Fruit fly (Drosophila melanogaster) whole organism, embryonic: ENCODE measurements around the gene GNBP2.

Source experiments
- Antp ChIP-seq: fragments of 200-800 bp; sonication (Bioruptor generic); optimal IDR thresholded peaks from 3 replicates; lab custom pipeline; 2016; ENCODE audit warnings: missing biosample characterization, missing genetic modification characterization
- Bteb2 ChIP-seq: fragments of 200-800 bp; sonication (Bioruptor generic); optimal IDR thresholded peaks from 2 replicates; lab custom pipeline; 2016; ENCODE audit warnings: missing biosample characterization, missing genetic modification characterization
- CG10321 ChIP-seq: fragments of 200-800 bp; sonication (Bioruptor generic); IDR thresholded peaks from 2 replicates; pipeline ENCODE4 v1.3.6; 2022; ENCODE audit warnings: missing biosample characterization, missing genetic modification characterization
- CG10565 ChIP-seq: fragments of 200-800 bp; sonication (Bioruptor generic); optimal IDR thresholded peaks from 3 replicates; lab custom pipeline; 2016; ENCODE audit warnings: missing biosample characterization, mild to moderate bottlenecking, missing genetic modification characterization
- CG12071 ChIP-seq: fragments of 200-800 bp; sonication (Bioruptor generic); optimal IDR thresholded peaks from 3 replicates; lab custom pipeline; 2018; ENCODE audit warnings: missing biosample characterization, mild to moderate bottlenecking, missing genetic modification characterization
- CG12744 ChIP-seq: fragments of 200-800 bp; sonication (Bioruptor generic); optimal IDR thresholded peaks from 2 replicates; lab custom pipeline; 2016; ENCODE audit warnings: missing biosample characterization, missing genetic modification characterization
- CG13287 ChIP-seq: fragments of 200-800 bp; sonication (Bioruptor generic); IDR thresholded peaks from 2 replicates; pipeline ENCODE4 v1.3.6; 2022; ENCODE audit warnings: missing biosample characterization, missing genetic modification characterization; ENCODE audit not compliant: partially characterized antibody
- CG13775 ChIP-seq: fragments of 200-800 bp; sonication (Bioruptor generic); optimal IDR thresholded peaks from 3 replicates; lab custom pipeline; 2017; ENCODE audit warnings: missing biosample characterization, mild to moderate bottlenecking, missing genetic modification characterization
- CG14050 ChIP-seq: fragments of 200-800 bp; sonication (Bioruptor generic); IDR thresholded peaks from 3 replicates; pipeline ENCODE4 v1.3.6; 2022; ENCODE audit warnings: missing biosample characterization, missing genetic modification characterization
- CG14710 ChIP-seq: fragments of 200-800 bp; sonication (Bioruptor generic); optimal IDR thresholded peaks from 3 replicates; lab custom pipeline; 2019; ENCODE audit warnings: missing biosample characterization, mild to moderate bottlenecking, missing genetic modification characterization, moderate library complexity
- CG2199 ChIP-seq: fragments of 200-800 bp; sonication (Bioruptor generic); IDR thresholded peaks from 3 replicates; pipeline ENCODE4 v1.3.6; 2022; ENCODE audit warnings: missing biosample characterization, missing genetic modification characterization
- CG2202 ChIP-seq: fragments of 200-800 bp; sonication (Bioruptor generic); optimal IDR thresholded peaks from 2 replicates; lab custom pipeline; 2018; ENCODE audit warnings: missing biosample characterization, mild to moderate bottlenecking, missing genetic modification characterization
- CG3065 ChIP-seq: fragments of 200-800 bp; sonication (Bioruptor generic); optimal IDR thresholded peaks from 2 replicates; lab custom pipeline; 2016; ENCODE audit warnings: missing biosample characterization, missing genetic modification characterization
- CG32532 ChIP-seq: fragments of 200-800 bp; sonication (Bioruptor generic); IDR thresholded peaks from 2 replicates; pipeline ENCODE4 v1.3.6; 2022; ENCODE audit warnings: missing biosample characterization, missing genetic modification characterization
- CG3726 ChIP-seq: fragments of 200-800 bp; sonication (Bioruptor generic); IDR thresholded peaks from 3 replicates; pipeline ENCODE4, ENCODE4 v1.3.6; 2022; ENCODE audit warnings: missing biosample characterization, missing genetic modification characterization
- CG4282 ChIP-seq: fragments of 200-800 bp; sonication (Bioruptor generic); optimal IDR thresholded peaks from 2 replicates; lab custom pipeline; 2016; ENCODE audit warnings: missing biosample characterization, missing genetic modification characterization
- CG7839 ChIP-seq: fragments of 200-800 bp; sonication (Bioruptor generic); optimal IDR thresholded peaks from 3 replicates; lab custom pipeline; 2018; ENCODE audit warnings: missing biosample characterization, mild to moderate bottlenecking, missing genetic modification characterization, moderate library complexity
- CG8290 ChIP-seq, 3 experiments: fragments of 200-800 bp; sonication (Bioruptor generic); optimal IDR thresholded peaks; 2 replicates each; lab custom pipeline; 2016 to 2019; ENCODE audit warnings: missing biosample characterization in 3 of 3, missing genetic modification characterization in 3 of 3, mild to moderate bottlenecking in 2 of 3, moderate library complexity in 1 of 3
- CG9876 ChIP-seq: fragments of 200-800 bp; sonication (Bioruptor generic); optimal IDR thresholded peaks from 2 replicates; lab custom pipeline; 2016; ENCODE audit warnings: missing biosample characterization, missing genetic modification characterization
- Chrac-16 ChIP-seq: fragments of 200-800 bp; sonication (Bioruptor generic); optimal IDR thresholded peaks from 3 replicates; lab custom pipeline; 2016; ENCODE audit warnings: missing biosample characterization, missing genetic modification characterization
- Dbx ChIP-seq: fragments of 200-800 bp; sonication (Bioruptor generic); IDR thresholded peaks from 3 replicates; pipeline ENCODE4 v1.3.6; 2022; ENCODE audit warnings: missing biosample characterization, missing genetic modification characterization
- Fer1 ChIP-seq: fragments of 200-800 bp; sonication (Bioruptor generic); optimal IDR thresholded peaks from 2 replicates; lab custom pipeline; 2017; ENCODE audit warnings: missing biosample characterization, mild to moderate bottlenecking, missing genetic modification characterization
- HLH3B ChIP-seq: fragments of 200-800 bp; sonication (Bioruptor generic); IDR thresholded peaks from 2 replicates; pipeline ENCODE4 v1.3.6; 2022; ENCODE audit warnings: missing biosample characterization, missing genetic modification characterization
- Kr ChIP-seq: fragments of 200-800 bp; sonication (Bioruptor generic); optimal IDR thresholded peaks from 2 replicates; lab custom pipeline; 2017; ENCODE audit warnings: missing biosample characterization, mild to moderate bottlenecking, missing genetic modification characterization
- NC2β ChIP-seq: fragments of 200-800 bp; sonication (Bioruptor generic); optimal IDR thresholded peaks from 2 replicates; lab custom pipeline; 2016; ENCODE audit warnings: missing biosample characterization, missing genetic modification characterization
- Nf-YA ChIP-seq: fragments of 200-800 bp; sonication (Bioruptor generic); IDR thresholded peaks from 2 replicates; pipeline ENCODE4 v1.3.6; 2022; ENCODE audit warnings: missing biosample characterization, missing genetic modification characterization
- Optix ChIP-seq: fragments of 200-800 bp; sonication (Bioruptor generic); IDR thresholded peaks from 3 replicates; pipeline ENCODE4 v1.3.6; 2022; ENCODE audit warnings: missing biosample characterization, missing genetic modification characterization
- Side ChIP-seq: fragments of 200-800 bp; sonication (Bioruptor generic); optimal IDR thresholded peaks from 2 replicates; lab custom pipeline; 2016; ENCODE audit warnings: missing biosample characterization, missing genetic modification characterization
- abd-A ChIP-seq: fragments of 200-800 bp; sonication (Bioruptor generic); optimal IDR thresholded peaks from 3 replicates; lab custom pipeline; 2019; ENCODE audit warnings: missing biosample characterization, mild to moderate bottlenecking, missing genetic modification characterization, moderate library complexity
- bcd ChIP-seq: fragments of 200-800 bp; sonication (Bioruptor generic); optimal IDR thresholded peaks from 2 replicates; lab custom pipeline; 2017; ENCODE audit warnings: missing biosample characterization, mild to moderate bottlenecking, missing genetic modification characterization
- bigmax ChIP-seq: fragments of 200-800 bp; sonication (Bioruptor generic); optimal IDR thresholded peaks from 2 replicates; lab custom pipeline; 2018; ENCODE audit warnings: missing biosample characterization, mild to moderate bottlenecking, missing genetic modification characterization
- br ChIP-seq: fragments of >200 bp; optimal IDR thresholded peaks from 2 replicates; lab custom pipeline; 2017
- chif ChIP-seq, 2 experiments: fragments of 200-800 bp; sonication (Bioruptor generic); optimal IDR thresholded peaks; 3 replicates each; lab custom pipeline; 2016; ENCODE audit warnings: missing biosample characterization in 2 of 2, missing genetic modification characterization in 2 of 2
- cwo ChIP-seq: fragments of 200-800 bp; sonication (Bioruptor generic); optimal IDR thresholded peaks from 3 replicates; lab custom pipeline; 2017; ENCODE audit warnings: missing biosample characterization, missing genetic modification characterization, mild to moderate bottlenecking, moderate library complexity, missing genetic modification reagents
- ftz-f1 ChIP-seq: fragments of 200-800 bp; sonication (Bioruptor generic); optimal IDR thresholded peaks from 2 replicates; lab custom pipeline; 2016; ENCODE audit warnings: missing biosample characterization, missing genetic modification characterization
- gcm2 ChIP-seq: fragments of 200-800 bp; sonication (Bioruptor generic); optimal IDR thresholded peaks from 2 replicates; lab custom pipeline; 2016; ENCODE audit warnings: missing biosample characterization, missing genetic modification characterization
- hb ChIP-seq: fragments of 200-800 bp; sonication (Bioruptor generic); IDR thresholded peaks from 3 replicates; pipeline ENCODE4 v1.3.6; 2022; ENCODE audit warnings: missing biosample characterization, missing genetic modification characterization; ENCODE audit not compliant: partially characterized antibody
- kay ChIP-seq: fragments of 200-800 bp; sonication (Bioruptor generic); optimal IDR thresholded peaks from 2 replicates; lab custom pipeline; 2016; ENCODE audit warnings: missing biosample characterization, missing genetic modification characterization
- knrl ChIP-seq: fragments of 200-800 bp; sonication (Bioruptor generic); IDR thresholded peaks from 3 replicates; pipeline ENCODE4 v1.3.6; 2022; ENCODE audit warnings: missing biosample characterization, missing genetic modification characterization; ENCODE audit not compliant: partially characterized antibody
- lola ChIP-seq, 3 experiments: fragments of >200 bp in 2 of 3; fragments of 200-800 bp in 1 of 3; sonication (Bioruptor generic) in 1 of 3; optimal IDR thresholded peaks; 2 replicates each; lab custom pipeline; 2017 to 2019; ENCODE audit warnings: missing biosample characterization in 3 of 3, missing genetic modification characterization in 3 of 3, mild to moderate bottlenecking in 1 of 3, moderate library complexity in 1 of 3
- lov ChIP-seq, 2 experiments: fragments of 200-800 bp in 1 of 2; fragments of >200 bp in 1 of 2; sonication (Bioruptor generic) in 1 of 2; IDR thresholded peaks in 1 of 2; optimal IDR thresholded peaks in 1 of 2; 2 replicates in 1 of 2; 3 replicates in 1 of 2; pipeline versions ENCODE4 v1.3.6 to Lab custom; 2017 to 2022; ENCODE audit warnings: missing biosample characterization in 1 of 2, missing genetic modification characterization in 1 of 2
- onecut ChIP-seq: fragments of 200-800 bp; sonication (Bioruptor generic); IDR thresholded peaks from 2 replicates; pipeline ENCODE4 v1.3.6; 2022; ENCODE audit warnings: missing biosample characterization, missing genetic modification characterization
- phol ChIP-seq: fragments of 200-800 bp; sonication (Bioruptor generic); optimal IDR thresholded peaks from 3 replicates; lab custom pipeline; 2018; ENCODE audit warnings: missing biosample characterization, mild to moderate bottlenecking, missing genetic modification characterization, moderate library complexity
- pum ChIP-seq: fragments of 200-800 bp; sonication (Bioruptor generic); optimal IDR thresholded peaks from 2 replicates; lab custom pipeline; 2016; ENCODE audit warnings: missing biosample characterization, missing genetic modification characterization
- rib ChIP-seq: fragments of 200-800 bp; sonication (Bioruptor generic); IDR thresholded peaks from 2 replicates; pipeline ENCODE4 v1.3.6; 2022; ENCODE audit warnings: missing biosample characterization, missing genetic modification characterization
- sens ChIP-seq: fragments of 200-800 bp; sonication (Bioruptor generic); peaks from one replicate; lab custom pipeline; 2016; ENCODE audit warnings: missing biosample characterization, missing genetic modification characterization
- tna ChIP-seq: fragments of 200-800 bp; sonication (Bioruptor generic); IDR thresholded peaks from 2 replicates; pipeline ENCODE4 v1.3.6; 2022; ENCODE audit warnings: missing biosample characterization, missing genetic modification characterization; ENCODE audit not compliant: partially characterized antibody
- twi ChIP-seq: fragments of 200-800 bp; optimal IDR thresholded peaks from 2 replicates; lab custom pipeline; 2019; ENCODE audit warnings: missing biosample characterization, mild to moderate bottlenecking, missing genetic modification characterization, moderate library complexity
- wor ChIP-seq: fragments of 200-800 bp; sonication (Bioruptor generic); IDR thresholded peaks from 2 replicates; pipeline ENCODE4 v1.3.6; 2022; ENCODE audit warnings: missing biosample characterization, missing genetic modification characterization

Gene GNBP2

DNA sequence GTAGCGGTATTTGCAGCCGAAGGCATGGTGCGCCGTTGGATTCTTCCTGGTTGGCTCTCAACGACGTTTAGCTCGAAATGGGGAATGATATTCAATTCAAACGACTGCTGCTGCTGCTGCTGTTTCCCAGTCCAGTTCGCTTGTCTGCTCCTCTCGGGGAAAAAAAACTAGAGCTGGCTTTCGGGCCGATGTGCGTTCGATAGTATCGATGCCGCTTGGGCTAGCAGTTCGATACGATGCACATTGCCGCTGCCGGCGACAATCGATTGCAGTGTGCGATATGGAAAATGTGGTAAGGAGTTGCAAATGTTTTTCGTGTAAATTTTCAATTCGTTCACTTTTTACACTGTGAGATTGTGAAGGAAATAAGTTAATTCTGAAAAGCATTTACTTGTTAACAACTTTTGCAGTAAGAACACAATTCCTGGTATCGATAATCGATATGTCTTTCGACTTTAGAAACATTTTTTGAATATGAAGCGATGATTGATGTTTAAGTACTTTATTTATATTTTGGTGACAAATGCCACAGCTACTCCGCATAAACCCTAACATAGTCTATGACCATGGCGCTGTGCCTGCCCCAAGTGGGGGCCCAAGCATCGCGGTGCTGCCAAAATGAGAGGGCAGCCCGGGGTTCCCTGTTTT is 2.1 kb downstream of the GNBP2 start, which contains the start of gene Capr (continued):
- TF ChIP-seq CG4282 (GFP tag; lab: Kevin White, UChicago) = peak; percentile 57
- peak; percentile 48; the same call in 1 of the 2 replicates for TF ChIP-seq onecut
- TF ChIP-seq gcm2 (GFP tag; lab: Kevin White, UChicago) = no peak
- TF ChIP-seq CG12744 (GFP tag; lab: Kevin White, UChicago) = no peak
- no peak for TF ChIP-seq Nf-YA (GFP tag; lab: Robert Waterston, UW)
- TF ChIP-seq CG13775 (GFP tag; lab: Kevin White, UChicago) = peak; percentile 3
- TF ChIP-seq ftz-f1 (GFP tag; lab: Kevin White, UChicago) = peak; percentile 25
- TF ChIP-seq pum = peak; percentile 10
- TF ChIP-seq CG2199 (GFP tag; lab: Robert Waterston, UW) = no peak
- TF ChIP-seq Chrac-16 (GFP tag; lab: Kevin White, UChicago) = peak; percentile 5
- TF ChIP-seq Side (GFP tag; lab: Kevin White, UChicago) = peak; percentile 28
- no peak for TF ChIP-seq CG3726 (GFP tag; lab: Robert Waterston, UW)
- TF ChIP-seq CG14710 (tag; lab: Kevin White, UChicago) = peak; percentile 66
- no peak for TF ChIP-seq lola (GFP tag; optimal IDR thresholded peaks at IDR 0.05; lab: Kevin White, UChicago)
- TF ChIP-seq CG10565 (GFP tag; lab: Kevin White, UChicago) = no peak
- TF ChIP-seq hb (GFP tag; lab: Robert Waterston, UW) = peak; percentile 100
- TF ChIP-seq sens (GFP tag; lab: Kevin White, UChicago) = peak; percentile 64
- TF ChIP-seq Bteb2 (GFP tag; lab: Kevin White, UChicago) = peak; percentile 24
- TF ChIP-seq CG14050 (GFP tag; lab: Robert Waterston, UW) = no peak
- TF ChIP-seq br (lab: Kevin White, UChicago) = no peak
- no peak for TF ChIP-seq CG12071 (GFP tag; lab: Kevin White, UChicago)
- no peak for TF ChIP-seq wor (GFP tag; lab: Robert Waterston, UW)
- TF ChIP-seq HLH3B (GFP tag; lab: Robert Waterston, UW) = no peak
- no peak for TF ChIP-seq CG3065 (GFP tag; lab: Kevin White, UChicago)
- TF ChIP-seq abd-A = no peak
- peak; percentile 34 for TF ChIP-seq Antp (GFP tag; lab: Kevin White, UChicago)
- TF ChIP-seq Fer1 (GFP tag; lab: Kevin White, UChicago) = peak; percentile 5
- peak; percentile 3 for TF ChIP-seq CG2202 (tag; lab: Kevin White, UChicago)
- no peak for TF ChIP-seq lov (optimal IDR thresholded peaks at IDR 0.05; lab: Kevin White, UChicago)
- peak; percentile 48; the same call in 1 of the 3 replicates for TF ChIP-seq lov (GFP tag; IDR thresholded peaks at IDR 0.05; lab: Robert Waterston, UW)
- TF ChIP-seq phol (tag; lab: Kevin White, UChicago) = peak; percentile 55
- peak in 1 of 2 experiments; percentile 18 for TF ChIP-seq chif (GFP tag; optimal IDR thresholded peaks at IDR 0.05; lab: Kevin White, UChicago)
- peak; percentile 64; the same call in 1 of the 2 replicates for TF ChIP-seq rib
- peak; percentile 3 for TF ChIP-seq CG9876 (GFP tag; lab: Kevin White, UChicago)
- no peak for TF ChIP-seq cwo (GFP tag; lab: Kevin White, UChicago)
- TF ChIP-seq Dbx (GFP tag; lab: Robert Waterston, UW) = peak; percentile 73; the same call in 2 of the 3 replicates
- TF ChIP-seq NC2β = no peak
- TF ChIP-seq bigmax = peak; percentile 6
- TF ChIP-seq twi (tag; lab: Kevin White, UChicago) = peak; percentile 30
- peak; percentile 13 for TF ChIP-seq CG7839 (tag; lab: Kevin White, UChicago)
- TF ChIP-seq Optix (GFP tag; lab: Robert Waterston, UW) = 0 out of 3 replicates have a peak, but pooled peaks have one; percentile 7
- peak; percentile 57 for TF ChIP-seq CG32532 (GFP tag; lab: Robert Waterston, UW)
- peak; percentile 100 for TF ChIP-seq CG13287 (GFP tag; lab: Robert Waterston, UW)
- TF ChIP-seq knrl (GFP tag; lab: Robert Waterston, UW) = peak; percentile 100
- TF ChIP-seq CG8290 (GFP tag; optimal IDR thresholded peaks at IDR 0.05; lab: Kevin White, UChicago) = peak; percentile 10
- peak; percentile 55 to 79 for TF ChIP-seq CG8290 (tag; optimal IDR thresholded peaks at IDR 0.05; lab: Kevin White, UChicago)
- no peak for TF ChIP-seq CG10321 (GFP tag; lab: Robert Waterston, UW)
- peak; percentile 11 for TF ChIP-seq bcd (GFP tag; lab: Kevin White, UChicago)
- TF ChIP-seq Kr (GFP tag; lab: Kevin White, UChicago) = no peak
- TF ChIP-seq kay = no peak
- TF ChIP-seq tna (GFP tag; lab: Robert Waterston, UW) = peak; percentile 100
